Fruit fly (Drosophila melanogaster): ENCODE results near the gene Mur89F.

DNA sequence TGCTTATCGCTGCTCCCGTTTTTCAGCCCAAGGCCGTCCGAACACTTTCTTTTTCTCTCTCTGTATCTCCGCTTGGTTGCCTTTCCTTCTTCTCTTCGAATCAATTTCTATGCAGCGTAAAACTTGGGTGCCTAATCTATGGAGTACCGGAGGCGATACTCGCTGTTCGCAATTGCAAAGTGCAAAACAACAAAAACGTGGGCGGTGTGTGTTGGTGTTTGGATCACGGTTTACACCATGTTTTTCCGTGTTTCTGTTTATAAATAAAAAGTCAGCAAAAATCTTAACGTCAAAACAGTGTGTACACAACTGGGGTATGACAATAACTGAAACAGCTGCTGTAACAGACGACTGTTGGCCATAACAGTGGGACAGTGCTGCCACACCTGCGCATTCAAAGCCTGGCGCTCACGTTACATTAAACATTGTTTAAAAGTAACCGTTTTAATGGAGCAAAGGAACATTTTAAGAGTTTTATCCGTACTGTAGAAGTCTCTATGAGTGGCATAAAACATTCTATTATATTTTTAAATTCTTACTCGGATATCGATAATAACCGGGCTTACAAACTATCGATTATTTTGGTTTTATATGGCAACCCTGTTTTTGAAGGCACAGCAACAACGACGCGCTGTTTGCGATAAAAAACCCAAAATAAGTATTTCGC, 52.7 kb downstream of the Mur89F start, which contains the start of the genes m-cup and Det:
- TF ChIP-seq Dll (GFP tag; IDR thresholded peaks at IDR 0.05; ENCODE audit: partially characterized antibody): peak; percentile 88
- no peak for TF ChIP-seq psq (GFP tag; optimal IDR thresholded peaks at IDR 0.05)
